Worm (Caenorhabditis elegans) whole organism, early embryonic: ENCODE measurements around the gene C46C11.3.

Experiments used
- F13C5.2 ChIP-seq: sonication (generic microtip); optimal IDR thresholded peaks from 2 replicates; lab custom pipeline; 2017; ENCODE audit warnings: mild to moderate bottlenecking, missing genetic modification characterization, inconsistent platforms, missing compliant biosample characterization
- aly-1 ChIP-seq: sonication (generic microtip); optimal IDR thresholded peaks from 2 replicates; lab custom pipeline; 2016; ENCODE audit warnings: missing genetic modification characterization, missing compliant biosample characterization
- ama-1 ChIP-seq: fragments of 150-350 bp; optimal IDR thresholded peaks from 2 replicates; lab custom pipeline; 2014
- ceh-13 ChIP-seq: fragments of 200-800 bp; sonication (Bioruptor generic); optimal IDR thresholded peaks from 2 replicates; lab custom pipeline; 2018; ENCODE audit warnings: mild to moderate bottlenecking, missing genetic modification characterization, missing compliant biosample characterization
- ceh-36 ChIP-seq: sonication (generic microtip); optimal IDR thresholded peaks from 2 replicates; lab custom pipeline; 2016; ENCODE audit warnings: missing genetic modification characterization, inconsistent platforms, missing compliant biosample characterization
- flt-1 ChIP-seq: fragments of 200-800 bp; sonication (Bioruptor generic); IDR thresholded peaks from 2 replicates; pipeline ENCODE4 v1.3.6; 2022; ENCODE audit warnings: missing genetic modification characterization, missing compliant biosample characterization
- hmbx-1 ChIP-seq: sonication (generic microtip); optimal IDR thresholded peaks from 2 replicates; lab custom pipeline; 2016; ENCODE audit warnings: mild to moderate bottlenecking, missing genetic modification characterization, missing compliant biosample characterization
- hmg-4 ChIP-seq: fragments of 200-800 bp; sonication (Bioruptor generic); optimal IDR thresholded peaks from 2 replicates; lab custom pipeline; 2018; ENCODE audit warnings: mild to moderate bottlenecking, missing genetic modification characterization, missing compliant biosample characterization
- hnd-1 ChIP-seq: sonication (generic microtip); optimal IDR thresholded peaks from 2 replicates; lab custom pipeline; 2016; ENCODE audit warnings: missing genetic modification characterization, missing compliant biosample characterization
- pes-1 ChIP-seq: fragments of 200-800 bp; sonication (Bioruptor generic); IDR thresholded peaks from 2 replicates; pipeline ENCODE4 v1.3.6; 2022; ENCODE audit warnings: missing genetic modification reagents, missing genetic modification characterization, missing compliant biosample characterization
- tbx-11 ChIP-seq: fragments of 200-800 bp; sonication (Bioruptor generic); IDR thresholded peaks from 2 replicates; pipeline ENCODE4 v1.3.6; 2022; ENCODE audit warnings: missing genetic modification characterization, missing compliant biosample characterization
- tbx-37 ChIP-seq: fragments of 200-800 bp; sonication (Bioruptor generic); conservative IDR thresholded peaks from 2 replicates; pipeline ENCODE4 v1.3.6; 2022; ENCODE audit warnings: missing genetic modification reagents, missing genetic modification characterization, missing compliant biosample characterization
- tra-4 ChIP-seq: sonication (generic microtip); optimal IDR thresholded peaks from 2 replicates; lab custom pipeline; 2017; ENCODE audit warnings: missing genetic modification characterization, missing compliant biosample characterization

- TF ChIP-seq ama-1 (lab: Kevin White, UChicago) (no peak), hmbx-1 (tag; lab: Kevin White, UChicago) (no peak), hnd-1 (no peak), ceh-13 (GFP tag; lab: Kevin White, UChicago) (no peak), pes-1 (GFP tag; lab: Robert Waterston, UW) (no peak), flt-1 (GFP tag; lab: Robert Waterston, UW) (no peak), hmg-4 (GFP tag; lab: Kevin White, UChicago) (no peak), aly-1 (tag; lab: Kevin White, UChicago) (no peak), tbx-37 (GFP tag; lab: Robert Waterston, UW) (no peak), ceh-36 (tag; lab: Kevin White, UChicago) (no peak), F13C5.2 (tag; lab: Kevin White, UChicago) (no peak), tra-4 (tag; lab: Kevin White, UChicago) (no peak), tbx-11 (GFP tag; lab: Robert Waterston, UW) (no peak)
Measured at ce11 chrX:4599526-4599925, 22.6 kb upstream of the C46C11.3 start.
